Worm (Caenorhabditis elegans) whole organism, L1 larva: Measurements from ENCODE around the gene abu-7.

Experiments
- nhr-76 ChIP-seq: sonication (generic microtip); optimal IDR thresholded peaks from 2 replicates; lab custom pipeline; 2017; ENCODE audit warnings: missing biosample characterization, missing genetic modification characterization
- sptf-1 ChIP-seq: fragments of 150-350 bp; optimal IDR thresholded peaks from 2 replicates; lab custom pipeline; 2014; ENCODE audit warnings: missing biosample characterization, missing genetic modification characterization

ce11 chrV:5132441-5132840 is 32.1 kb downstream of the abu-7 start, which contains the start of gene F14F9.4:
- TF ChIP-seq sptf-1 (no peak), nhr-76 (no peak)
